Worm (Caenorhabditis elegans): Measurements from ENCODE around the gene rbm-34.
A peak's percentile ranks its signal among the peaks of the same experiment; 100 is the strongest.

Gene rbm-34

DNA sequence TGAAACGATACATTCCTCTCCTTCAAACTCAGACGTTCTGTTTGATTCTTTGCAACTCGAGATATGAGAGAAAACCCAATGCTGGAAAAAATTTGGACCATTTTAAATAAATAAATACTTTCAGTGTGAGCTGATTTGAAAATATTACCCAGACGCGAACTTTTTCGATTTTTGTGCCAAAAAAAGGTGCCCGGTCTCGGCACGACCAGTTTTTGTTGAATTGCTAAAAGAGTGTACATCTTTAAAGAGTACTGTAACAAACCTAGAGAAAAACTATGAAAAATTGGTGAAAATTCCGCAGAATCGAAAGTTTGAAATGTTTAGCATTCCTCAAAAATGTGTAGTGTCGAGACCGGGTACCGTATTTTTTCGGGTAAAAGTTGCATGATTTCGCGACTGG is 24.0 kb upstream of the rbm-34 start, which contains the start of gene K08E4.8:
Gene K08E4.8, minus strand, starts transcription at position 101 of the 400 bp plus-strand sequence.
- TF ChIP-seq ham-2 (GFP tag; optimal IDR thresholded peaks at IDR 0.05) (no peak), ceh-83 (GFP tag; optimal IDR thresholded peaks at IDR 0.05) (no peak), drap-1 (GFP tag; optimal IDR thresholded peaks at IDR 0.05) (no peak), unc-120 (tag; optimal IDR thresholded peaks at IDR 0.05; ENCODE audit: poor library complexity, severe bottlenecking) (no peak), nhr-237 (tag; optimal IDR thresholded peaks at IDR 0.05) (no peak), zip-8 (tag; optimal IDR thresholded peaks at IDR 0.05) (no peak), elt-3 (tag; optimal IDR thresholded peaks at IDR 0.05) (no peak), nhr-28 (tag; optimal IDR thresholded peaks at IDR 0.05) (no peak)

DNA sequence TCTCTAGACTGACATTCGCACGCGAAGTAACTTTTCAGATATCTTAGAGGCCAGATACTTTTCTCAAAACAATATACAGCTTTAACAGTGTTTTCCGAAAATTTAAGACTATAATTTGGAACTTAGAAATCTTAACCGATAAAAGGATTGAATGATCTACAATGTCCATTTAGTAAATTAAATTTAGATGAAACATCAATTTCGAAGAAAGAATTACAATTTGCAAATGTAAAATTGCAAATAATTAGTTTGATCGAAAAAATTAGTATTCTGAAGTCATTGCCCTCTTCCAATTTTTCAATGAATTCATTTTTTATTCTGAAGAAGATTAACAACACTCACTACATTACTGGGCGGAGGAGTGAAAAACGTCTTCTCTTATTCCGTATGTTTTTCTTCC is 16.6 kb upstream of the rbm-34 start, which contains the start of gene bath-37:
Gene bath-37, plus strand, starts transcription at position 301 of the 400 bp plus-strand sequence.
- TF ChIP-seq mls-2 (tag; optimal IDR thresholded peaks at IDR 0.05) (no peak), tbx-8 (GFP tag; optimal IDR thresholded peaks at IDR 0.05) (no peak), lin-13 (tag; optimal IDR thresholded peaks at IDR 0.05) (no peak), unc-39 (tag; optimal IDR thresholded peaks at IDR 0.05) (no peak)

DNA sequence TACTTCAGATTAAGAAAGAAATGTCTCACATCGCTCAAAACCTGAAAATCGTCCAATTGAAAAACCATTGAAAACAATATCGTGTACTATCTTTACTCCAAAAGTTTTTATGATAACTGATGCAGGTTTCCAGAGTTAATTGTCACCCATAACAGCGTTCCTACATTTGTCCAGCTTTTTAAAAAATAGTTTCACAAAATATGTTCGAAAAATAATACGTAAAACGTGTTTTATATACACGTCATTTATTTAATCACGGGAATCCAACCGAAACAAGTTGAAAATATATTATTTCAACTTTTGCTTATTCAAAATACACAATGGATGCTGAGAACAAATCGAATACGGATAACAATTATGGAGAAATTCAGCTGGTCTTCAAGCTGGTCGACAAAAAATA is 9.7 kb upstream of the rbm-34 start, which contains the start of gene K08E4.7:
Gene K08E4.7, plus strand, starts transcription at position 301 of the 400 bp plus-strand sequence.
- no peak for TF ChIP-seq zip-8 (tag; optimal IDR thresholded peaks at IDR 0.05)
- TF ChIP-seq mep-1 (tag; optimal IDR thresholded peaks at IDR 0.05): no peak
- TF ChIP-seq hlh-1 (tag; optimal IDR thresholded peaks at IDR 0.05): no peak
- no peak for TF ChIP-seq M03D4.4 (tag; optimal IDR thresholded peaks at IDR 0.05)
- TF ChIP-seq nhr-12 (tag; optimal IDR thresholded peaks at IDR 0.05): no peak
- TF ChIP-seq blmp-1 (tag; optimal IDR thresholded peaks at IDR 0.05): no peak
- no peak for TF ChIP-seq ztf-11 (tag; optimal IDR thresholded peaks at IDR 0.05)
- TF ChIP-seq lin-32 (GFP tag; optimal IDR thresholded peaks at IDR 0.05): no peak
- no peak for TF ChIP-seq unc-62 (GFP tag; optimal IDR thresholded peaks at IDR 0.05)
- TF ChIP-seq unc-39 (tag; optimal IDR thresholded peaks at IDR 0.05): no peak

DNA sequence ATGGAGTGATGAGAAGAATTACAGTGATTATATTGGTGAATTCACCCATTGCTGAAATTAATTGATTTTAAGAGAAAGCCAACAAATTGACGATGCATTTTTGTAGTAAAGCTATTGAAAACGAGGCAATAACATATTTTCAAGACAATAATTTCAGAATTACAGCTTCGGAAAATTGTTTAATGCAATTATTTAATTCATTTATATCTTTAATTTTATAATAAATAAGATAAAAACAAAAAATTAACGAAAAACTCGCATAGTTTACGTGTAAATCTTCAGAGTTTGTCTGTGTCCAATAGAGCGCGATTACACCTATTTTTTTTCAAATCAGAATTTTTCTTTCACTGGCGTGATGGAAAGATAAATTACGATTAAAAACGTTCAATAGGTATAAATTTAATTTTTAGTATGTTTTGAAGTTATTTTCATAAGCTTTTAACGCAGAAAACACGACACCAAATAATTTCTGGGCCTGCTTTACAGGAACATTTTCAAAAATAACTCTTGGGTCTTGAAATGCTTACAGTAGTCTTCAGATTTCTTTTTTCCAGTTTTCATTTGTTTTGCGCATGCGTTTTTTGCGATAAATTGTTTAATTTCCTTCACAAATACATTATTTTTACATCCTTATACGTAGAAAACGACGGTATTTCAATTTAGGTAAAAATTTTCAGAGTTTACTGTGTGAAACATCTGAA is 7.0 kb upstream of the rbm-34 start, which contains the start of gene tmed-1:
Gene tmed-1, minus strand, starts transcription at position 51 of the 701 bp plus-strand sequence.
- TF ChIP-seq sptf-1 (tag; optimal IDR thresholded peaks at IDR 0.05) (no peak), M03D4.4 (tag; optimal IDR thresholded peaks at IDR 0.05) (no peak), nhr-237 (tag; optimal IDR thresholded peaks at IDR 0.05) (no peak), snpc-4 (tag; optimal IDR thresholded peaks at IDR 0.05) (no peak), flh-1 (GFP tag; optimal IDR thresholded peaks at IDR 0.05) (no peak), ceh-83 (GFP tag; optimal IDR thresholded peaks at IDR 0.05) (no peak), unc-39 (tag; optimal IDR thresholded peaks at IDR 0.05) (no peak), unc-62 (GFP tag; optimal IDR thresholded peaks at IDR 0.05) (no peak), ceh-43 (GFP tag; optimal IDR thresholded peaks at IDR 0.05) (no peak), sem-2 (GFP tag; optimal IDR thresholded peaks at IDR 0.05) (no peak), lsy-2 (tag; optimal IDR thresholded peaks at IDR 0.05) (no peak), ham-2 (GFP tag; optimal IDR thresholded peaks at IDR 0.05) (no peak), nhr-28 (tag; optimal IDR thresholded peaks at IDR 0.05) (no peak), elt-1 (tag; optimal IDR thresholded peaks at IDR 0.05; ENCODE audit: borderline replicate concordance, insufficient read depth) (no peak), pha-4 (tag; optimal IDR thresholded peaks at IDR 0.05) (no peak), mab-5 (tag; optimal IDR thresholded peaks at IDR 0.05) (no peak), nhr-2 (tag; optimal IDR thresholded peaks at IDR 0.05) (no peak), cnd-1 (tag; optimal IDR thresholded peaks at IDR 0.05) (no peak), mep-1 (tag; optimal IDR thresholded peaks at IDR 0.05) (no peak)

- TF ChIP-seq mab-5 (tag; optimal IDR thresholded peaks at IDR 0.05) (no peak), lsy-2 (tag; optimal IDR thresholded peaks at IDR 0.05) (peak; percentile 10), mep-1 (tag; optimal IDR thresholded peaks at IDR 0.05) (peak; percentile 33)
These were observed 6.2 kb upstream of the rbm-34 start, which contains the start of gene lex-1 for ce11 chrIV:12078907-12079523. TSS of gene lex-1 (plus strand) at chrIV:12079473.

Data from whole organism, mixed stage, embryonic.